Worm (Caenorhabditis elegans): ENCODE measurements around the gene pqn-73.

DNA sequence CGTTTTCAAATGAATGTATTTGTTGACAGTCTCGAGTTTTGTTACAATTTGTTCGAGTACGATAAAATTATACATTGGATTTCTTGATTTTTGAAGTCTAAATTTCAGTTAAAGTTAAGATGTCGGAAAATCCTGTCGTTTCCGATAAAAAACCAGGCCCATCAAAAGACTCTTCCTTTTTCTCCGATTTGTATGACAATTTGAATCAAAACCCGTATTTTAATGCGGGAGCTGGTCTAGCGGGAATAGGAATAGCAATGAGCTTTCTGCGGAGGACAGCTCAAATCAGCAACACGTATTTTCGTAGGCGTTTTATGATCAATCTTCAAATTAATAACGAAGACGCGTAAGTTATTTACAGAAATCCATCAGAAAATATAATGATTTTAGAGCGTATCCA is 30.5 kb downstream of the pqn-73 start, which contains the start of gene bcs-1:
- no peak for TF ChIP-seq tbx-2 (tag; optimal IDR thresholded peaks at IDR 0.05)
- TF ChIP-seq lin-35 (GFP tag; optimal IDR thresholded peaks at IDR 0.05) = no peak
- no peak for TF ChIP-seq egl-27 (tag; optimal IDR thresholded peaks at IDR 0.05)
- TF ChIP-seq lin-15B (tag; optimal IDR thresholded peaks at IDR 0.05) = no peak
- no peak for TF ChIP-seq nhr-19 (GFP tag; conservative IDR thresholded peaks at IDR 0.05)
- TF ChIP-seq nhr-85 (tag) = no peak
